Worm (Caenorhabditis elegans): ENCODE results near the gene M05D6.8.
A peak's percentile ranks its signal among the peaks of the same experiment; 100 is the strongest.

The M05D6.8 gene

ce11 chrII:8420775-8421388 lies 50.2 kb downstream of the M05D6.8 start:
- TF ChIP-seq lsy-2 (tag; optimal IDR thresholded peaks at IDR 0.05) (peak; percentile 76), ham-2 (GFP tag; optimal IDR thresholded peaks at IDR 0.05) (no peak)

Data from whole organism, mixed stage, embryonic.